Fruit fly (Drosophila melanogaster): ENCODE results near the gene CG32486.

The CG32486 gene

dm6 chr3L:3106908-3107821 is 36.5 kb upstream of the CG32486 start, which contains the start of gene Cht7 (continued):
- TF ChIP-seq Dip3 (GFP tag; optimal IDR thresholded peaks at IDR 0.05) (peak; percentile 72), CG34224 (GFP tag; IDR thresholded peaks at IDR 0.05; ENCODE audit: partially characterized antibody) (no peak), CG17186 (GFP tag; optimal IDR thresholded peaks at IDR 0.05) (peak; percentile 18), gce (GFP tag; IDR thresholded peaks at IDR 0.05) (peak; percentile 73; the same call in 2 of the 3 replicates), CG34376 (GFP tag; optimal IDR thresholded peaks at IDR 0.05) (peak; percentile 60), gro (GFP tag; optimal IDR thresholded peaks at IDR 0.05) (peak; percentile 58), Pdp1 (GFP tag; optimal IDR thresholded peaks at IDR 0.05) (peak; percentile 64 to 77), CG5245 (GFP tag; optimal IDR thresholded peaks at IDR 0.05) (peak; percentile 65), CG12769 (tag; optimal IDR thresholded peaks at IDR 0.05) (peak; percentile 78), Kr (GFP tag; optimal IDR thresholded peaks at IDR 0.05) (no peak), sna (GFP tag; IDR thresholded peaks at IDR 0.05; ENCODE audit: partially characterized antibody) (no peak), CG11504 (tag; optimal IDR thresholded peaks at IDR 0.05) (peak; percentile 90), tap (tag; optimal IDR thresholded peaks at IDR 0.05) (peak; percentile 55), inv (GFP tag; IDR thresholded peaks at IDR 0.05; ENCODE audit: partially characterized antibody) (no peak), CG3995 (GFP tag; optimal IDR thresholded peaks at IDR 0.05) (peak; percentile 21), CG31441 (GFP tag; IDR thresholded peaks at IDR 0.05) (peak; percentile 89), CG16779 (GFP tag; IDR thresholded peaks at IDR 0.05) (no peak), kah (GFP tag; optimal IDR thresholded peaks at IDR 0.05) (peak; percentile 46), CG6272 (GFP tag; IDR thresholded peaks at IDR 0.05) (peak; percentile 64; the same call in 1 of the 2 replicates), Taf1 (GFP tag; IDR thresholded peaks at IDR 0.05) (no peak), toy (GFP tag; IDR thresholded peaks at IDR 0.05) (0 out of 2 replicates have a peak, but pooled peaks have one; percentile 19), Side (GFP tag; optimal IDR thresholded peaks at IDR 0.05) (peak; percentile 65), usp (GFP tag; optimal IDR thresholded peaks at IDR 0.05) (no peak), NfI (GFP tag; optimal IDR thresholded peaks at IDR 0.05) (peak; percentile 91), zen2 (GFP tag; IDR thresholded peaks at IDR 0.05; ENCODE audit: partially characterized antibody) (no peak), CG12942 (GFP tag; optimal IDR thresholded peaks at IDR 0.05) (peak; percentile 68), oc (tag; optimal IDR thresholded peaks at IDR 0.05) (peak; percentile 90), Dref (GFP tag; IDR thresholded peaks at IDR 0.05) (no peak), CG15269 (tag; optimal IDR thresholded peaks at IDR 0.05) (peak; percentile 94), CG1602 (GFP tag; optimal IDR thresholded peaks at IDR 0.05) (peak; percentile 80), cato (GFP tag; optimal IDR thresholded peaks at IDR 0.05; ENCODE audit: borderline replicate concordance) (peak; percentile 60), slp2 (GFP tag; optimal IDR thresholded peaks at IDR 0.05) (peak; percentile 57), p53 (GFP tag; optimal IDR thresholded peaks at IDR 0.05) (no peak), TFAM (GFP tag; optimal IDR thresholded peaks at IDR 0.05) (no peak), kay (GFP tag; optimal IDR thresholded peaks at IDR 0.05) (peak; percentile 61), slbo (GFP tag; IDR thresholded peaks at IDR 0.05) (peak; percentile 87), Sin3A (optimal IDR thresholded peaks at IDR 0.05) (no peak), CG17328 (GFP tag; IDR thresholded peaks at IDR 0.05) (peak; percentile 63; the same call in 1 of the 2 replicates), HLH4C (GFP tag; IDR thresholded peaks at IDR 0.05; ENCODE audit: partially characterized antibody) (no peak), CG2889 (GFP tag; IDR thresholded peaks at IDR 0.05) (peak; percentile 55; the same call in 2 of the 3 replicates), CG11093 (GFP tag; IDR thresholded peaks at IDR 0.05) (peak; percentile 78; the same call in 2 of the 3 replicates), Ravus (GFP tag; IDR thresholded peaks at IDR 0.05) (no peak; the same call in 1 of the 2 replicates), ERR (GFP tag; optimal IDR thresholded peaks at IDR 0.05) (peak; percentile 3), da (GFP tag; optimal IDR thresholded peaks at IDR 0.05) (no peak), CG7963 (GFP tag; IDR thresholded peaks at IDR 0.05; ENCODE audit: partially characterized antibody) (no peak), mld (GFP tag; IDR thresholded peaks at IDR 0.05; ENCODE audit: partially characterized antibody) (no peak), fd3F (GFP tag; optimal IDR thresholded peaks at IDR 0.05) (peak; percentile 78), btn (GFP tag; optimal IDR thresholded peaks at IDR 0.05) (peak; percentile 43), Atf-2 (GFP tag; optimal IDR thresholded peaks at IDR 0.05) (peak; percentile 66)

Data from whole organism, embryonic.